Worm (Caenorhabditis elegans): ENCODE measurements around the gene C18A3.11.

ce11 chrII:5777372-5777771, 46.5 kb downstream of the C18A3.11 start:
- TF ChIP-seq elt-2 (tag; optimal IDR thresholded peaks at IDR 0.05), result no peak
- no peak for TF ChIP-seq nhr-11 (tag; optimal IDR thresholded peaks at IDR 0.05)
- no peak for TF ChIP-seq egl-27 (tag; optimal IDR thresholded peaks at IDR 0.05)
- no peak for TF ChIP-seq nhr-76 (tag; optimal IDR thresholded peaks at IDR 0.05)
- no peak for TF ChIP-seq ZK546.5 (tag; optimal IDR thresholded peaks at IDR 0.05)
- no peak for TF ChIP-seq lin-15B (tag; optimal IDR thresholded peaks at IDR 0.05)
- no peak for TF ChIP-seq ztf-11 (tag; optimal IDR thresholded peaks at IDR 0.05)
- no peak for TF ChIP-seq R02D3.7 (tag; optimal IDR thresholded peaks at IDR 0.05)
- no peak for TF ChIP-seq pqm-1 (tag; optimal IDR thresholded peaks at IDR 0.05)
- TF ChIP-seq lsy-12 (tag; optimal IDR thresholded peaks at IDR 0.05), result no peak
- no peak for TF ChIP-seq lin-39 (tag; optimal IDR thresholded peaks at IDR 0.05)
- no peak for TF ChIP-seq nhr-237 (tag; optimal IDR thresholded peaks at IDR 0.05)
- TF ChIP-seq pha-4 (tag; optimal IDR thresholded peaks at IDR 0.05), result no peak

All from whole organism, L3 larva.